Fruit fly (Drosophila melanogaster): ENCODE data around the gene ATPsynG.
A peak's percentile ranks its signal among the peaks of the same experiment; 100 is the strongest.

ATPsynG gene

DNA sequence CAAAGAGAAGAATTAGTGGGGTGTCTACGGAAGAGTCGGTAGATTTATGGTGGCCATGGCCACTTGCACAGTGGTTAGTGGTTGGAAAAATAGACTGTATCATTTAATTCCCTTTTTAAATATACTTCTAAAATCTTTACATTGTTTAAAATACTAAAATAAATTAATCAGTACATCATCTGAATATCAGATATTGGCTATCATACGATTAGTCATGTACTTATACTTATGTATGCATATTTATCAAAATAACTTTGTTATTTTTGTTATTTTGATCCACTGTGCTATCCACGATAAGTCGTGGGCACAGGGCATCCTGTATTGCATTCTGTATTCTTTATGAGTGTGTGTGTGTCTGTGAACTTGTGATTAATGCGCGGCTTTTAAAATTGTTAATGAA, 38.5 kb upstream of the ATPsynG start (continued):
- TF ChIP-seq Sox102F (GFP tag; optimal IDR thresholded peaks at IDR 0.05) (no peak), CG3032 (tag; optimal IDR thresholded peaks at IDR 0.05) (peak; percentile 39), acj6 (GFP tag; optimal IDR thresholded peaks at IDR 0.05) (peak; percentile 60), eg (GFP tag; IDR thresholded peaks at IDR 0.05) (no peak), Hr38 (GFP tag; optimal IDR thresholded peaks at IDR 0.05) (no peak), Lpt (GFP tag; optimal IDR thresholded peaks at IDR 0.05) (peak; percentile 37), Hr4 (GFP tag; optimal IDR thresholded peaks at IDR 0.05) (peak; percentile 51), Met (GFP tag; optimal IDR thresholded peaks at IDR 0.05) (peak; percentile 51), Ets96B (tag; optimal IDR thresholded peaks at IDR 0.05) (peak; percentile 58), CG7368 (GFP tag; optimal IDR thresholded peaks at IDR 0.05) (no peak), CG11762 (GFP tag; optimal IDR thresholded peaks at IDR 0.05; ENCODE audit: insufficient read depth) (no peak), Eip75B (GFP tag; optimal IDR thresholded peaks at IDR 0.05) (no peak), CG10669 (GFP tag; optimal IDR thresholded peaks at IDR 0.05) (peak; percentile 32), svp (GFP tag) (no peak), dac (GFP tag; optimal IDR thresholded peaks at IDR 0.05) (no peak), Blimp-1 (GFP tag; optimal IDR thresholded peaks at IDR 0.05) (no peak), Smox (GFP tag; optimal IDR thresholded peaks at IDR 0.05) (no peak), CG8319 (GFP tag; optimal IDR thresholded peaks at IDR 0.05) (no peak), Ets21C (GFP tag; optimal IDR thresholded peaks at IDR 0.05) (no peak), Eip78C (GFP tag) (peak; percentile 86), CG8632 (GFP tag; optimal IDR thresholded peaks at IDR 0.05) (peak; percentile 41), salr (GFP tag; optimal IDR thresholded peaks at IDR 0.05) (no peak), CG6163 (GFP tag; IDR thresholded peaks at IDR 0.05) (peak; percentile 20; the same call in 1 of the 3 replicates), CG1621 (tag; optimal IDR thresholded peaks at IDR 0.05) (no peak), CG11294 (GFP tag; IDR thresholded peaks at IDR 0.05) (no peak), esn (GFP tag; optimal IDR thresholded peaks at IDR 0.05) (peak; percentile 62), CG6808 (GFP tag; optimal IDR thresholded peaks at IDR 0.05) (peak; percentile 69), CG16779 (tag; optimal IDR thresholded peaks at IDR 0.05) (no peak), dsx (GFP tag; optimal IDR thresholded peaks at IDR 0.05; ENCODE audit: poor library complexity, severe bottlenecking) (peak; percentile 46)

DNA sequence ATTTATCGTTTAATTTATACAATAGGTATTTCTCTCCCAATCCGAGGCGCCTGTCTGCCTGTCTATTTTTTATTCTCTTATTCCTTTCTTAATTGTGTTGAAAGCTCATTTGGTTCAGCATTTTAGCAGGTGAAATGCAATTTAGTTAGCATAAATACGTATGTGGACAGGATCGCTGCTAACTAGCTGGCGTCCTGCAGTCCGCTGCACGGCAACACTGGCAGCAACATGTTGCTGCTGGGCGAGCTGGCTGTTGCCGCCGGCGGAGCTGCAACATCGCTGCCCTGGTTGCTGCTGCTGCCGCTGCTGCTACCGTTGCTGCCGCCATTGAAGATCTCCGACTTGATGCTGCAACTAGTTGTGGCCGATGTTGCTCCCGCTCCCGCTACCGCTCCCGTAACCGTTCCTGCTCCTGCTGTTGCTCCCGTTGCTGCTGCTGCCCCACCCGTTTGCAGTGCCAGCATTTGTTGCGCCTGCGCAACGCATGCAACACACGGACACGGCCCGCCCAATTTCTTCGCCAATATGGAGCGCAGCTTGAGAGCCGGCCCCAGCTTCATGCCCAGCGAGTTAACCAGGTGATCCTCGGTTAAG, 37.9 kb upstream of the ATPsynG start:
- no peak for TF ChIP-seq Hr38 (GFP tag; optimal IDR thresholded peaks at IDR 0.05)
- no peak for TF ChIP-seq CG6854 (GFP tag; optimal IDR thresholded peaks at IDR 0.05)
- no peak for TF ChIP-seq CG6276 (GFP tag; optimal IDR thresholded peaks at IDR 0.05)
- no peak for TF ChIP-seq CG7368 (GFP tag; optimal IDR thresholded peaks at IDR 0.05)
- TF ChIP-seq CG11902 (GFP tag; optimal IDR thresholded peaks at IDR 0.05) = no peak
- no peak for TF ChIP-seq Eip75B (GFP tag; optimal IDR thresholded peaks at IDR 0.05)
- no peak for TF ChIP-seq fkh (GFP tag; optimal IDR thresholded peaks at IDR 0.05)
- TF ChIP-seq CG8632 (GFP tag; optimal IDR thresholded peaks at IDR 0.05) = no peak

DNA sequence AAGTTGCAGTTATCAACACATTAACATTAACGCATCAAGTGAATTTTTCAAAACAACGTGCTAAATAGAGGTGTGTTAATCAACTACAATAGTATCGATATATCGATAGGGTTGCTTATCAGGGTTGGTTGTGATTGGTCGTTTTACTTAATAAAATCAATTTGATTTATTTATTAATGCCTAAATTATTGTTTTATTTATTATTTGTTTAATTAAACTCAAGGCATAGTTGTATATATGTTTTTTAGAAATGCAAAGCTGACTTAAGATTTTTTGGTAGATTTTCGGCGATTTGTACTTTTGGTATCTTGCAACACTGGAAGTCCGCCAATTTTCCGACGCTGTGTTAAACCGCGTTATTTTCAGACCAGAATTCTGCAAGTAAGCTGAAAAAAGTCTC, 34.8 kb upstream of the ATPsynG start, which contains the start of the genes Art8 and dUTPase:
Gene Art8 (minus strand): TSS at position 88 of the 400 bp plus-strand sequence.
Gene dUTPase (plus strand): TSS at position 314 of the 400 bp plus-strand sequence.
- peak; percentile 65 for TF ChIP-seq OdsH (GFP tag; optimal IDR thresholded peaks at IDR 0.05)
- TF ChIP-seq pdm3 (GFP tag; optimal IDR thresholded peaks at IDR 0.05) = no peak
- no peak for TF ChIP-seq Gug (GFP tag; IDR thresholded peaks at IDR 0.05)
- no peak for TF ChIP-seq fd59A (GFP tag; optimal IDR thresholded peaks at IDR 0.05)
- TF ChIP-seq CG11902 (GFP tag; optimal IDR thresholded peaks at IDR 0.05) = peak; percentile 19
- no peak for TF ChIP-seq Ets21C (GFP tag; optimal IDR thresholded peaks at IDR 0.05)
- TF ChIP-seq Smox (GFP tag; optimal IDR thresholded peaks at IDR 0.05) = no peak
- TF ChIP-seq Hr4 (GFP tag; optimal IDR thresholded peaks at IDR 0.05) = no peak
- TF ChIP-seq Eip93F (GFP tag; optimal IDR thresholded peaks at IDR 0.05) = peak; percentile 53
- 0 out of 3 replicates have a peak, but pooled peaks have one; percentile 19 for TF ChIP-seq CG6163 (GFP tag; IDR thresholded peaks at IDR 0.05)
- TF ChIP-seq dac (GFP tag; optimal IDR thresholded peaks at IDR 0.05) = no peak
- TF ChIP-seq cyc (GFP tag; optimal IDR thresholded peaks at IDR 0.05) = peak; percentile 60
- peak; percentile 66 for TF ChIP-seq Met (GFP tag; optimal IDR thresholded peaks at IDR 0.05)
- TF ChIP-seq esn (GFP tag; optimal IDR thresholded peaks at IDR 0.05) = peak; percentile 73
- TF ChIP-seq lz (GFP tag; optimal IDR thresholded peaks at IDR 0.05) = peak; percentile 58
- TF ChIP-seq Sox102F (GFP tag; optimal IDR thresholded peaks at IDR 0.05) = no peak
- TF ChIP-seq CG11294 (GFP tag; IDR thresholded peaks at IDR 0.05) = no peak; the same call in 1 of the 2 replicates
- TF ChIP-seq CG6854 (GFP tag; optimal IDR thresholded peaks at IDR 0.05) = no peak
- TF ChIP-seq CG34406 (GFP tag; optimal IDR thresholded peaks at IDR 0.05) = peak; percentile 40
- TF ChIP-seq Ets96B (tag; optimal IDR thresholded peaks at IDR 0.05) = peak; percentile 56
- TF ChIP-seq Eip78C (GFP tag) = peak; percentile 85
- TF ChIP-seq CG1621 (tag; optimal IDR thresholded peaks at IDR 0.05) = peak; percentile 13
- TF ChIP-seq Blimp-1 (GFP tag; optimal IDR thresholded peaks at IDR 0.05) = no peak
- TF ChIP-seq spab (GFP tag; optimal IDR thresholded peaks at IDR 0.05) = no peak
- TF ChIP-seq CG15336 (GFP tag; IDR thresholded peaks at IDR 0.05) = 0 out of 2 replicates have a peak, but pooled peaks have one; percentile 32
- TF ChIP-seq CG6808 (GFP tag; optimal IDR thresholded peaks at IDR 0.05) = no peak
- TF ChIP-seq acj6 (GFP tag; optimal IDR thresholded peaks at IDR 0.05) = peak; percentile 58
- TF ChIP-seq CG10669 (GFP tag; optimal IDR thresholded peaks at IDR 0.05) = peak; percentile 38
- peak; percentile 70 for TF ChIP-seq CG10631 (GFP tag; optimal IDR thresholded peaks at IDR 0.05)
- TF ChIP-seq CG8319 (GFP tag; optimal IDR thresholded peaks at IDR 0.05) = peak; percentile 19

Measured in whole organism, prepupa.